Worm (Caenorhabditis elegans): ENCODE results near the gene Y54G11A.19.

The Y54G11A.19 gene

ce11 chrII:14251400-14251940 is 5.2 kb downstream of the Y54G11A.19 start (continued):
- TF ChIP-seq irx-1 (tag; optimal IDR thresholded peaks at IDR 0.05) (peak; percentile 92), isw-1 (GFP tag; IDR thresholded peaks at IDR 0.05) (peak; percentile 73), sup-37 (GFP tag; optimal IDR thresholded peaks at IDR 0.05) (peak; percentile 72), fkh-8 (tag; optimal IDR thresholded peaks at IDR 0.05) (peak; percentile 96), tbx-2 (tag; optimal IDR thresholded peaks at IDR 0.05) (peak; percentile 94), nhr-85 (tag) (peak; percentile 98), nhr-84 (tag; optimal IDR thresholded peaks at IDR 0.05) (no peak), unc-98 (GFP tag; IDR thresholded peaks at IDR 0.05) (peak; percentile 40; the same call in 1 of the 2 replicates), F16B12.6 (tag; optimal IDR thresholded peaks at IDR 0.05) (peak; percentile 54), pax-3 (tag; optimal IDR thresholded peaks at IDR 0.05) (peak; percentile 92), dpl-1 (GFP tag; optimal IDR thresholded peaks at IDR 0.05) (peak; percentile 96 to 97 (median 96)), ets-5 (GFP tag; IDR thresholded peaks at IDR 0.05) (no peak), nhr-20 (tag; optimal IDR thresholded peaks at IDR 0.05) (peak; percentile 96), nhr-11 (tag; optimal IDR thresholded peaks at IDR 0.05) (peak; percentile 15), snu-23 (GFP tag; optimal IDR thresholded peaks at IDR 0.05) (peak; percentile 95), mep-1 (tag; optimal IDR thresholded peaks at IDR 0.05) (peak; percentile 76), unc-86 (tag; optimal IDR thresholded peaks at IDR 0.05) (peak; percentile 95), nhr-237 (tag; optimal IDR thresholded peaks at IDR 0.05) (peak; percentile 50), pag-3 (tag; optimal IDR thresholded peaks at IDR 0.05; ENCODE audit: borderline replicate concordance, insufficient read depth) (peak; percentile 14), dsc-1 (tag; optimal IDR thresholded peaks at IDR 0.05) (peak; percentile 97), nhr-77 (tag; optimal IDR thresholded peaks at IDR 0.05) (peak; percentile 88), grh-1 (GFP tag; IDR thresholded peaks at IDR 0.05) (peak; percentile 71), mef-2 (tag; optimal IDR thresholded peaks at IDR 0.05) (no peak), elt-3 (tag; optimal IDR thresholded peaks at IDR 0.05) (peak in 2 of 6 experiments; percentile 26 to 41), zip-4 (GFP tag; optimal IDR thresholded peaks at IDR 0.05) (peak; percentile 82), unc-30 (tag; optimal IDR thresholded peaks at IDR 0.05) (no peak), unc-130 (tag; optimal IDR thresholded peaks at IDR 0.05) (peak; percentile 61), hlh-17 (GFP tag; optimal IDR thresholded peaks at IDR 0.05; ENCODE audit: borderline replicate concordance) (no peak), egl-13 (tag; optimal IDR thresholded peaks at IDR 0.05) (peak; percentile 93), efl-1 (optimal IDR thresholded peaks at IDR 0.05) (peak; percentile 97), efl-1 (GFP tag; optimal IDR thresholded peaks at IDR 0.05 in 1 of 2) (peak; percentile 95 to 100), tlp-1 (tag; optimal IDR thresholded peaks at IDR 0.05) (no peak), ceh-8 (GFP tag; optimal IDR thresholded peaks at IDR 0.05) (peak; percentile 25), nhr-12 (tag; optimal IDR thresholded peaks at IDR 0.05) (no peak), lin-35 (GFP tag; optimal IDR thresholded peaks at IDR 0.05) (peak; percentile 96 to 97), lsy-2 (tag; optimal IDR thresholded peaks at IDR 0.05) (peak; percentile 77 to 87), ceh-82 (tag; optimal IDR thresholded peaks at IDR 0.05) (peak; percentile 76 to 85 (median 81)), ztf-11 (tag; optimal IDR thresholded peaks at IDR 0.05) (peak; percentile 1 to 92), sox-4 (tag; optimal IDR thresholded peaks at IDR 0.05) (peak; percentile 86)

DNA sequence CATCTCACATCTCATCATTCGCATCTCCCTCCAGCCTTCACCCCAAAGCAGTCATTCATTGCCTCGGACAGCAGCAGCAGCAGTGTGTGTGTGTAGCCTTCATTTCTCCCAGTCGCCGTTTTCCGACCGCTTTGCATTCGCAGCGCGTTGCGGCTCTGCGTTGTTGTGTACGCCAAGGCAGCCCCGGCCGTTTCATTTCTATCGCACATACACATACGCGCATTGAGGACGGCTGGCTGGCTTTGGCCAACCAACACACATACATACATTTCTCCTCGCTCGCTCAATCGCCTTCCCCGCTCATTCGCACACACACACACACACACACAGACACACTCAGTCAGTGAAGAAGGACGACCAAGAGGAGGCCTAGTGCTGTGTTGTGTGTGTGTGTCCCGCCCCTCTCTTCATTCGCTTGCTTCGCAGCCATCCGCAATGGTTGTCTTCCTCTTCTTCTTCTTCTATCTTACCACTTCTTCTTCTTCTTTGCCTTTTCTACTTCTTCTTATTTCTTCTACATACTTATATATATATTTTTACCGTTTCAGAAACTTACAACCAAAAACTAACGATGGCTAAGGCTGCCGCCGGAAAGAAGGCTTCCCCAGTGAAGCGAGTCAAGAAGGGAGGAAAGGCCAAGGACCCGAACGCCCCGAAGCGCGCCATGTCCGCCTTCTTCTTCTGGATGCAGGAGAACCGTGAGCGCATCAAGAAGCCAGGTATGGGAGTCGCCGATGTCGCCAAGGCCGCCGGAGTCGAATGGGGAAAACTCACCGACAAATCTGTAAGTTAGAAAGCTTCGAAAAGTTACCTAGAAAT is 6.3 kb downstream of the Y54G11A.19 start, which contains the start of gene hmg-1.1:
TSS of gene hmg-1.1 (plus strand) at position 549 of the 819 bp plus-strand sequence.
- TF ChIP-seq ces-1 (GFP tag; optimal IDR thresholded peaks at IDR 0.05) (no peak), nhr-71 (tag; optimal IDR thresholded peaks at IDR 0.05) (peak; percentile 83), aha-1 (tag; optimal IDR thresholded peaks at IDR 0.05) (no peak), swsn-7 (tag; optimal IDR thresholded peaks at IDR 0.05) (peak; percentile 77), jun-1 (tag; optimal IDR thresholded peaks at IDR 0.05) (peak; percentile 65), dsc-1 (tag; optimal IDR thresholded peaks at IDR 0.05) (peak; percentile 57), unc-30 (tag; optimal IDR thresholded peaks at IDR 0.05) (no peak), nhr-47 (tag; optimal IDR thresholded peaks at IDR 0.05) (peak; percentile 67), alr-1 (tag; optimal IDR thresholded peaks at IDR 0.05; ENCODE audit: borderline replicate concordance) (no peak), mab-9 (GFP tag; IDR thresholded peaks at IDR 0.05) (0 out of 2 replicates have a peak, but pooled peaks have one; percentile 5), ceh-88 (GFP tag; IDR thresholded peaks at IDR 0.05) (no peak; the same call in 1 of the 2 replicates), lin-15B (tag; optimal IDR thresholded peaks at IDR 0.05) (peak; percentile 8), fkh-4 (tag; optimal IDR thresholded peaks at IDR 0.05; ENCODE audit: borderline replicate concordance) (no peak), elt-2 (tag; optimal IDR thresholded peaks at IDR 0.05) (peak; percentile 0), nhr-11 (tag; optimal IDR thresholded peaks at IDR 0.05) (no peak)
